Worm (Caenorhabditis elegans) whole organism, L2 larva: Measurements from ENCODE around the gene oac-3.

Experiments used
- ama-1 ChIP-seq: fragments of 150-350 bp; optimal IDR thresholded peaks from 2 replicates; lab custom pipeline; 2018; ENCODE audit warnings: inconsistent platforms
- lin-13 ChIP-seq: fragments of 150-350 bp; optimal IDR thresholded peaks from 2 replicates; lab custom pipeline; 2014; ENCODE audit warnings: missing biosample characterization, missing genetic modification reagents, missing genetic modification characterization
- lin-39 ChIP-seq: fragments of 150-350 bp; optimal IDR thresholded peaks from 2 replicates; lab custom pipeline; 2014; ENCODE audit warnings: missing biosample characterization, missing genetic modification reagents, missing genetic modification characterization
- zag-1 ChIP-seq: fragments of 150-350 bp; optimal IDR thresholded peaks from 2 replicates; lab custom pipeline; 2014; ENCODE audit warnings: missing biosample characterization, missing genetic modification characterization

ce11 chrV:13887358-13887757 is 12.0 kb upstream of the oac-3 start, which contains the start of gene srsx-19:
- TF ChIP-seq ama-1 = no peak
- no peak for TF ChIP-seq lin-39 (tag; lab: Kevin White, UChicago)
- no peak for TF ChIP-seq lin-13 (GFP tag; lab: Kevin White, UChicago)
- TF ChIP-seq zag-1 (tag; lab: Kevin White, UChicago) = no peak
